Fruit fly (Drosophila melanogaster): ENCODE measurements around the gene ND-B18.

dm6 chrX:15077576-15078136, 14.1 kb downstream of the ND-B18 start:
- TF ChIP-seq ey (GFP tag; optimal IDR thresholded peaks at IDR 0.05) (no peak), brk (GFP tag; optimal IDR thresholded peaks at IDR 0.05) (no peak), usp (GFP tag; optimal IDR thresholded peaks at IDR 0.05) (no peak), dsf (GFP tag; optimal IDR thresholded peaks at IDR 0.05; ENCODE audit: borderline replicate concordance) (no peak), dmrt93B (GFP tag; optimal IDR thresholded peaks at IDR 0.05) (no peak), pan (optimal IDR thresholded peaks at IDR 0.05) (no peak), Abd-B (GFP tag; optimal IDR thresholded peaks at IDR 0.05) (no peak), OdsH (GFP tag; optimal IDR thresholded peaks at IDR 0.05) (no peak), GATAd (GFP tag; optimal IDR thresholded peaks at IDR 0.05) (no peak), Jra (GFP tag; optimal IDR thresholded peaks at IDR 0.05) (no peak)

Data from whole organism, wandering third instar larva.